Worm (Caenorhabditis elegans) whole organism, L2 larva: ENCODE data around the gene W03F9.2.

Experiments
- lin-13 ChIP-seq: fragments of 150-350 bp; optimal IDR thresholded peaks from 2 replicates; lab custom pipeline; 2014; ENCODE audit warnings: missing biosample characterization, missing genetic modification reagents, missing genetic modification characterization
- nhr-11 ChIP-seq: fragments of 150-350 bp; optimal IDR thresholded peaks from 2 replicates; lab custom pipeline; 2014; ENCODE audit warnings: missing biosample characterization, missing genetic modification characterization
- unc-62 ChIP-seq: fragments of 150-350 bp; optimal IDR thresholded peaks from 2 replicates; lab custom pipeline; 2014; ENCODE audit warnings: missing biosample characterization, missing genetic modification reagents, missing genetic modification characterization
- ztf-4 ChIP-seq: fragments of 150-350 bp; optimal IDR thresholded peaks from 2 replicates; lab custom pipeline; 2014; ENCODE audit warnings: missing biosample characterization, missing genetic modification characterization

DNA sequence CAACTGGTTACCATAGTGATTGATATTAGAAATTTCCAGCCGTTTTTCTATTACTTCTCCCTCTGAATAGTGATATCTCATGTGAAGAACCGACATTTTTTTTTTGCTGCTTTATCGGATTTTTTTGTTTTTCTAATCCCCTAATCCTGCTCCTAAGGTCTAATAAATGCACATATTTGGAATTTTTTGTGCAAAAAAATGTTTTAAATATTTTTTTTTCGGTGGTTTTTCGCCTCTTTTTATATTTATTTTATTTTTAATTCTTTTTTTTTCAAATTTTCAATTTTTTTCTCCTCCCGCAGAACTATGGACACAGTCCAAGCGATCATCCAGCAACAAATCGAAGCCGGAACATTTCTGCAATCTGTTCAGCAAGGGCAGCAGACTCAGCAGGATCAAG is 38.9 kb upstream of the W03F9.2 start, which contains the start of gene Y108G3AL.2:
- TF ChIP-seq lin-13 (GFP tag; lab: Kevin White, UChicago) (no peak), ztf-4 (tag; lab: Kevin White, UChicago) (no peak), nhr-11 (no peak), unc-62 (GFP tag; lab: Kevin White, UChicago) (no peak)
